Worm (Caenorhabditis elegans): ENCODE results near the gene lov-1.

Gene lov-1

ce11 chrII:10116690-10117089 lies 4.9 kb downstream of the lov-1 start:
- TF ChIP-seq flt-1 (GFP tag; IDR thresholded peaks at IDR 0.05), result no peak
- no peak for TF ChIP-seq T22C8.4 (GFP tag; IDR thresholded peaks at IDR 0.05)

DNA sequence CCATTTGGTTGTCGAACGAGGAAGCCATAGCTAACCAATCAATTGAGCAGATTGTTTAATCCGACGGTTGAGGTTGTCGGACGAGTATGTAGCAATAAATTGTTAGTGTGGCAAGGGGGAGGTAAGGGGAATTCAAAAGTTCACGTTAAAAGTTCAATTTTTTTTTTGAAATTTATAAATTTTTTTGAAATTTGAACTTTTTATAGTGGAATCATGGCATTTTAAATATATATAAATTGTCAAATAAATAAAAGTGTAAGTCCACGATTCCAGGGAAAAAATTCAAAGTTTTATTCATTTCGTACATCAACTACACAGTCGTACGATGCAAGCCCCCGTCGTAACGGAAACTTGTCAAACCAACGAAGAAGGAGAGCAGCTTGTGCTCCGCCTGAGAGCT lies 13.2 kb downstream of the lov-1 start, which contains the start of the genes ZK945.7 and ZK945.8:
Gene ZK945.7, minus strand, starts transcription at position 101 of the 400 bp plus-strand sequence.
Gene ZK945.8, plus strand, starts transcription at position 275 of the 400 bp plus-strand sequence.
- TF ChIP-seq tab-1 (GFP tag; IDR thresholded peaks at IDR 0.05), result no peak

DNA sequence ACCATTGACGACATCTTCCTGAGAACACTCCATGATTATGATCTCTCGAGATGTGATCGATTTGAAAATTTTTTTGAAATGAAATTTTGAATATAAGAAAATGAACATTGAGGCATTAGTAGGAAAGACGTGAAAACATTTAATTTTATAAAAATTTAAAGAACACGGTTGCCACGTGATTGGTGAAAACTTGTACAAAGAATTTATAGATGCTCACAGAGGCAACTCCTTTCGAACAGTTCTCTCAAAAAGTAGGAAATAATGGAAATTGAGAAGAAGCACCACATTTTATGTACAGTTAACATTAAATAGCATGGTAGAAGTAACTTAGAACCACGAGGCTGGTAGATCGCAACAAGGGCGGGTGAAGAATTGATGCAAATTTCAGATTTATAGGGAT lies 14.8 kb downstream of the lov-1 start, which contains the start of gene ZK945.6:
Gene ZK945.6, minus strand, starts transcription at position 101 of the 400 bp plus-strand sequence.
- no peak for TF ChIP-seq ref-1 (GFP tag; conservative IDR thresholded peaks at IDR 0.05)
- TF ChIP-seq klf-2 (GFP tag; conservative IDR thresholded peaks at IDR 0.05), result no peak
- no peak for TF ChIP-seq ztf-23 (GFP tag; IDR thresholded peaks at IDR 0.05)
- no peak for TF ChIP-seq flt-1 (GFP tag; IDR thresholded peaks at IDR 0.05)
- no peak for TF ChIP-seq ztf-29 (GFP tag; IDR thresholded peaks at IDR 0.05)
- TF ChIP-seq T22C8.4 (GFP tag; IDR thresholded peaks at IDR 0.05), result no peak
- no peak for TF ChIP-seq tab-1 (GFP tag; IDR thresholded peaks at IDR 0.05)
- no peak for TF ChIP-seq cog-1 (tag; optimal IDR thresholded peaks at IDR 0.05)
- no peak for TF ChIP-seq med-1 (GFP tag; optimal IDR thresholded peaks at IDR 0.05; ENCODE audit: insufficient read depth)

ce11 chrII:10105604-10106003 lies 16.0 kb downstream of the lov-1 start, which contains the start of gene ZK945.4:
ZK945.4 (minus strand) TSS chrII:10105704.
- no peak for TF ChIP-seq med-1 (GFP tag; optimal IDR thresholded peaks at IDR 0.05; ENCODE audit: insufficient read depth)
- TF ChIP-seq klf-2 (GFP tag; conservative IDR thresholded peaks at IDR 0.05), result no peak

- TF ChIP-seq med-1 (GFP tag; optimal IDR thresholded peaks at IDR 0.05; ENCODE audit: insufficient read depth) (no peak), klf-2 (GFP tag; conservative IDR thresholded peaks at IDR 0.05) (no peak), ref-1 (GFP tag; conservative IDR thresholded peaks at IDR 0.05) (no peak), ztf-29 (GFP tag; IDR thresholded peaks at IDR 0.05) (no peak)
These were observed 18.4 kb downstream of the lov-1 start for ce11 chrII:10103212-10103611.

- no peak for TF ChIP-seq klf-2 (GFP tag; conservative IDR thresholded peaks at IDR 0.05)
- TF ChIP-seq ztf-29 (GFP tag; IDR thresholded peaks at IDR 0.05), result no peak
- no peak for TF ChIP-seq med-1 (GFP tag; optimal IDR thresholded peaks at IDR 0.05; ENCODE audit: insufficient read depth)
- no peak for TF ChIP-seq flt-1 (GFP tag; IDR thresholded peaks at IDR 0.05)
- TF ChIP-seq T22C8.4 (GFP tag; IDR thresholded peaks at IDR 0.05), result no peak
- no peak for TF ChIP-seq cog-1 (tag; optimal IDR thresholded peaks at IDR 0.05)
- TF ChIP-seq ref-1 (GFP tag; conservative IDR thresholded peaks at IDR 0.05), result no peak
- TF ChIP-seq ztf-23 (GFP tag; IDR thresholded peaks at IDR 0.05), result no peak
- TF ChIP-seq tab-1 (GFP tag; IDR thresholded peaks at IDR 0.05), result no peak
These were observed 21.7 kb downstream of the lov-1 start, which contains the start of the genes pas-7 and puf-12 for ce11 chrII:10099804-10100360. pas-7 (minus strand) TSS chrII:10099854. puf-12 (plus strand) TSS chrII:10100310.

ce11 chrII:10099072-10099471 lies 22.6 kb downstream of the lov-1 start:
- no peak for TF ChIP-seq cog-1 (tag; optimal IDR thresholded peaks at IDR 0.05)
- no peak for TF ChIP-seq T22C8.4 (GFP tag; IDR thresholded peaks at IDR 0.05)
- no peak for TF ChIP-seq med-1 (GFP tag; optimal IDR thresholded peaks at IDR 0.05; ENCODE audit: insufficient read depth)
- TF ChIP-seq klf-2 (GFP tag; conservative IDR thresholded peaks at IDR 0.05), result no peak
- TF ChIP-seq tab-1 (GFP tag; IDR thresholded peaks at IDR 0.05), result no peak
- TF ChIP-seq flt-1 (GFP tag; IDR thresholded peaks at IDR 0.05), result no peak
- TF ChIP-seq ztf-29 (GFP tag; IDR thresholded peaks at IDR 0.05), result no peak
- no peak for TF ChIP-seq ztf-23 (GFP tag; IDR thresholded peaks at IDR 0.05)
- no peak for TF ChIP-seq ref-1 (GFP tag; conservative IDR thresholded peaks at IDR 0.05)

DNA sequence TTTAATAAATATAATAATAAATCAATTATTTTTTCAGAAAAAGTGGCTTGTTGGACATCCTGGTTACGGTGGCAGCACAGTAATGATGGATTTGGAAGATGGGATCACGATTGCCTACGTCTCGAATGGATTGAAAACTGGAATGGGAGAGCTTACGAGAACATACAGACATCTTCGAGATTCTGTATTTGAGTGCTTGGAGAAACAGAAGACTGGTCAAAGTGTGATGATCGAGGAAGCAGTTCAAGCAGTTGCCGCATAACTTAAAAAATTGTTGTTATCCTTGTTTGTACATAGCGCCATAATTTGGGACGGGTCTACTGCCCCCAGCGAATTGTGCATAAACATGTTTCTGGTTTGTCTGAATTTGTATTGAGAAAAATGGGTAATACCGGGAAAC lies 23.2 kb downstream of the lov-1 start:
- TF ChIP-seq ztf-29 (GFP tag; IDR thresholded peaks at IDR 0.05), result no peak
- TF ChIP-seq T22C8.4 (GFP tag; IDR thresholded peaks at IDR 0.05), result no peak
- no peak for TF ChIP-seq flt-1 (GFP tag; IDR thresholded peaks at IDR 0.05)
- TF ChIP-seq med-1 (GFP tag; optimal IDR thresholded peaks at IDR 0.05; ENCODE audit: insufficient read depth), result no peak
- TF ChIP-seq cog-1 (tag; optimal IDR thresholded peaks at IDR 0.05), result no peak
- no peak for TF ChIP-seq ref-1 (GFP tag; conservative IDR thresholded peaks at IDR 0.05)
- no peak for TF ChIP-seq ztf-23 (GFP tag; IDR thresholded peaks at IDR 0.05)
- no peak for TF ChIP-seq tab-1 (GFP tag; IDR thresholded peaks at IDR 0.05)
- no peak for TF ChIP-seq klf-2 (GFP tag; conservative IDR thresholded peaks at IDR 0.05)

- TF ChIP-seq cog-1 (tag; optimal IDR thresholded peaks at IDR 0.05) (no peak), ztf-29 (GFP tag; IDR thresholded peaks at IDR 0.05) (no peak), tab-1 (GFP tag; IDR thresholded peaks at IDR 0.05) (no peak), med-1 (GFP tag; optimal IDR thresholded peaks at IDR 0.05; ENCODE audit: insufficient read depth) (no peak), ref-1 (GFP tag; conservative IDR thresholded peaks at IDR 0.05) (no peak)
These were observed 26.4 kb downstream of the lov-1 start for ce11 chrII:10095224-10095623.

- TF ChIP-seq ztf-29 (GFP tag; IDR thresholded peaks at IDR 0.05) (no peak), tab-1 (GFP tag; IDR thresholded peaks at IDR 0.05) (no peak), ref-1 (GFP tag; conservative IDR thresholded peaks at IDR 0.05) (no peak), T22C8.4 (GFP tag; IDR thresholded peaks at IDR 0.05) (no peak), med-1 (GFP tag; optimal IDR thresholded peaks at IDR 0.05; ENCODE audit: insufficient read depth) (no peak), klf-2 (GFP tag; conservative IDR thresholded peaks at IDR 0.05) (no peak), ztf-23 (GFP tag; IDR thresholded peaks at IDR 0.05) (no peak), flt-1 (GFP tag; IDR thresholded peaks at IDR 0.05) (no peak), cog-1 (tag; optimal IDR thresholded peaks at IDR 0.05) (no peak)
These were observed 27.3 kb downstream of the lov-1 start, which contains the start of gene lact-2 for ce11 chrII:10094190-10094923. lact-2 (plus strand) TSS chrII:10094873.

Data from whole organism, midembryonic.